Fruit fly (Drosophila melanogaster) whole organism, embryonic: ENCODE data around the gene Tango5.
A peak's percentile ranks its signal among the peaks of the same experiment; 100 is the strongest.

Source experiments
- Abd-B ChIP-seq: fragments of 200-800 bp; sonication (Bioruptor generic); optimal IDR thresholded peaks from 2 replicates; lab custom pipeline; 2018; ENCODE audit warnings: missing biosample characterization, mild to moderate bottlenecking, missing genetic modification characterization, moderate library complexity
- CG11560 ChIP-seq: fragments of 200-800 bp; sonication (Bioruptor generic); IDR thresholded peaks from 3 replicates; pipeline ENCODE4 v1.3.6; 2022; ENCODE audit warnings: missing biosample characterization, missing genetic modification characterization
- CG12071 ChIP-seq: fragments of 200-800 bp; sonication (Bioruptor generic); optimal IDR thresholded peaks from 3 replicates; lab custom pipeline; 2018; ENCODE audit warnings: missing biosample characterization, mild to moderate bottlenecking, missing genetic modification characterization
- CG12219 ChIP-seq: fragments of 200-800 bp; sonication (Bioruptor generic); optimal IDR thresholded peaks from 3 replicates; lab custom pipeline; 2018; ENCODE audit warnings: missing biosample characterization, mild to moderate bottlenecking, missing genetic modification characterization
- CG12659 ChIP-seq: fragments of 200-800 bp; sonication (Bioruptor generic); optimal IDR thresholded peaks from 3 replicates; lab custom pipeline; 2017; ENCODE audit warnings: mild to moderate bottlenecking, missing biosample characterization, missing genetic modification reagents, missing genetic modification characterization
- CG14667 ChIP-seq: fragments of 200-800 bp; sonication (Bioruptor generic); IDR thresholded peaks from 2 replicates; pipeline ENCODE4 v1.3.6; 2022; ENCODE audit warnings: missing biosample characterization, missing genetic modification characterization
- CG1602 ChIP-seq: fragments of 200-800 bp; sonication (Bioruptor generic); optimal IDR thresholded peaks from 3 replicates; lab custom pipeline; 2016; ENCODE audit warnings: missing biosample characterization, missing genetic modification characterization
- CG16813 ChIP-seq: fragments of 200-800 bp; sonication (Bioruptor generic); IDR thresholded peaks from 3 replicates; pipeline ENCODE4 v1.3.6; 2022; ENCODE audit warnings: missing biosample characterization, missing genetic modification characterization; ENCODE audit not compliant: partially characterized antibody
- CG16815 ChIP-seq: fragments of 200-800 bp; sonication (Bioruptor generic); optimal IDR thresholded peaks from 3 replicates; lab custom pipeline; 2017; ENCODE audit warnings: missing biosample characterization, mild to moderate bottlenecking, missing genetic modification characterization
- CG18011 ChIP-seq: fragments of 200-800 bp; sonication (Bioruptor generic); optimal IDR thresholded peaks from 2 replicates; lab custom pipeline; 2017; ENCODE audit warnings: missing biosample characterization, missing genetic modification characterization, mild to moderate bottlenecking, moderate library complexity, missing genotype
- CG18619 ChIP-seq: fragments of 200-800 bp; sonication (Bioruptor generic); optimal IDR thresholded peaks from 3 replicates; lab custom pipeline; 2017; ENCODE audit warnings: missing biosample characterization, mild to moderate bottlenecking, missing genetic modification characterization
- CG3065 ChIP-seq: fragments of 200-800 bp; sonication (Bioruptor generic); optimal IDR thresholded peaks from 2 replicates; lab custom pipeline; 2016; ENCODE audit warnings: missing biosample characterization, missing genetic modification characterization
- CG31224 ChIP-seq: fragments of 200-800 bp; sonication (Bioruptor generic); IDR thresholded peaks from 2 replicates; pipeline ENCODE4 v1.3.6; 2022; ENCODE audit warnings: missing biosample characterization, missing genetic modification characterization
- CG31441 ChIP-seq: fragments of 200-800 bp; sonication (Bioruptor generic); IDR thresholded peaks from 2 replicates; pipeline ENCODE4 v1.3.6; 2022; ENCODE audit warnings: missing biosample characterization, missing genetic modification characterization
- CG32767 ChIP-seq: fragments of 200-800 bp; sonication (Bioruptor generic); IDR thresholded peaks from 2 replicates; pipeline ENCODE4 v1.3.6; 2022; ENCODE audit warnings: missing biosample characterization, missing genetic modification characterization
- CG3407 ChIP-seq: fragments of 200-800 bp; sonication (Bioruptor generic); optimal IDR thresholded peaks from 2 replicates; lab custom pipeline; 2018; ENCODE audit warnings: missing biosample characterization, mild to moderate bottlenecking, missing genetic modification characterization
- CG34224 ChIP-seq: fragments of 200-800 bp; sonication (Bioruptor generic); IDR thresholded peaks from 3 replicates; pipeline ENCODE4 v1.3.6; 2022; ENCODE audit warnings: missing biosample characterization, missing genetic modification characterization; ENCODE audit not compliant: partially characterized antibody
- CG5245 ChIP-seq: fragments of 200-800 bp; sonication (Bioruptor generic); optimal IDR thresholded peaks from 3 replicates; lab custom pipeline; 2016; ENCODE audit warnings: missing biosample characterization, missing genetic modification characterization
- CG6854 ChIP-seq: fragments of 200-800 bp; sonication (Bioruptor generic); optimal IDR thresholded peaks from 3 replicates; lab custom pipeline; 2017; ENCODE audit warnings: missing biosample characterization, mild to moderate bottlenecking, missing genetic modification characterization
- CG7372 ChIP-seq: fragments of 200-800 bp; sonication (Bioruptor generic); IDR thresholded peaks from 2 replicates; pipeline ENCODE4 v1.3.6; 2022; ENCODE audit warnings: missing biosample characterization, missing genetic modification characterization
- CG8359 ChIP-seq: fragments of 200-800 bp; sonication (Bioruptor generic); optimal IDR thresholded peaks from 2 replicates; lab custom pipeline; 2017; ENCODE audit warnings: missing biosample characterization, mild to moderate bottlenecking, missing genetic modification characterization, borderline replicate concordance
- CG9215 ChIP-seq: fragments of 200-800 bp; sonication (Bioruptor generic); IDR thresholded peaks from 2 replicates; pipeline ENCODE4 v1.3.6; 2022; ENCODE audit warnings: missing biosample characterization, missing genetic modification characterization
- CTCF ChIP-seq: fragments of 200-800 bp; sonication (Bioruptor generic); optimal IDR thresholded peaks from 2 replicates; lab custom pipeline; 2017; ENCODE audit warnings: missing biosample characterization, mild to moderate bottlenecking, missing genetic modification characterization, moderate library complexity
- Dip2 ChIP-seq: fragments of 200-800 bp; sonication (Bioruptor generic); IDR thresholded peaks from 2 replicates; pipeline ENCODE4 v1.3.6; 2022; ENCODE audit warnings: missing biosample characterization, missing genetic modification characterization
- E2f1 ChIP-seq: fragments of 200-800 bp; sonication (Bioruptor generic); IDR thresholded peaks from 2 replicates; pipeline ENCODE4 v1.3.6; 2022; ENCODE audit warnings: missing biosample characterization, missing genetic modification characterization
- GATAe ChIP-seq: fragments of 200-800 bp; sonication (Bioruptor generic); conservative IDR thresholded peaks from 2 replicates; pipeline ENCODE4 v1.3.6; 2022; ENCODE audit warnings: missing biosample characterization, missing genetic modification characterization
- Jarid2 ChIP-seq: fragments of 200-800 bp; sonication (Bioruptor generic); optimal IDR thresholded peaks from 3 replicates; lab custom pipeline; 2017; ENCODE audit warnings: mild to moderate bottlenecking, missing biosample characterization, missing genetic modification reagents, missing genetic modification characterization
- Lim3 ChIP-seq: fragments of 200-800 bp; sonication (Bioruptor generic); IDR thresholded peaks from 2 replicates; pipeline ENCODE4 v1.3.6; 2022; ENCODE audit warnings: missing biosample characterization, missing genetic modification characterization
- MESR4 ChIP-seq: fragments of 200-800 bp; sonication (Bioruptor generic); optimal IDR thresholded peaks from 2 replicates; lab custom pipeline; 2018; ENCODE audit warnings: missing biosample characterization, mild to moderate bottlenecking, missing genetic modification characterization, moderate library complexity
- Mes4 ChIP-seq: fragments of 200-800 bp; sonication (Bioruptor generic); optimal IDR thresholded peaks from 2 replicates; lab custom pipeline; 2016; ENCODE audit warnings: missing biosample characterization, missing genetic modification characterization
- Oaz ChIP-seq: fragments of 200-800 bp; sonication (Bioruptor generic); IDR thresholded peaks from 2 replicates; pipeline ENCODE4 v1.3.6; 2022; ENCODE audit warnings: missing biosample characterization, missing genetic modification characterization
- Scr ChIP-seq: fragments of 200-800 bp; sonication (Bioruptor generic); IDR thresholded peaks from 2 replicates; pipeline ENCODE4 v1.3.6; 2022; ENCODE audit warnings: missing biosample characterization, missing genetic modification characterization; ENCODE audit not compliant: partially characterized antibody
- Sox100B ChIP-seq: fragments of 200-800 bp; sonication (Bioruptor generic); optimal IDR thresholded peaks from 3 replicates; lab custom pipeline; 2018; ENCODE audit warnings: missing biosample characterization, mild to moderate bottlenecking, missing genetic modification characterization
- cas ChIP-seq: fragments of 200-800 bp; sonication (Bioruptor generic); IDR thresholded peaks from 2 replicates; pipeline ENCODE4 v1.3.6; 2022; ENCODE audit warnings: missing biosample characterization, missing genetic modification characterization
- crc ChIP-seq: fragments of 200-800 bp; sonication (Bioruptor generic); optimal IDR thresholded peaks from 2 replicates; lab custom pipeline; 2016; ENCODE audit warnings: missing biosample characterization, missing genetic modification characterization
- emc ChIP-seq: fragments of 200-800 bp; sonication (Bioruptor generic); optimal IDR thresholded peaks from 2 replicates; lab custom pipeline; 2016; ENCODE audit warnings: missing biosample characterization, missing genetic modification characterization
- ftz-f1 ChIP-seq: fragments of 200-800 bp; sonication (Bioruptor generic); optimal IDR thresholded peaks from 2 replicates; lab custom pipeline; 2016; ENCODE audit warnings: missing biosample characterization, missing genetic modification characterization
- gem ChIP-seq: fragments of 200-800 bp; sonication (Bioruptor generic); optimal IDR thresholded peaks from 2 replicates; lab custom pipeline; 2019; ENCODE audit warnings: missing biosample characterization, mild to moderate bottlenecking, missing genetic modification characterization, moderate library complexity
- grau ChIP-seq: fragments of 200-800 bp; optimal IDR thresholded peaks from 3 replicates; lab custom pipeline; 2019; ENCODE audit warnings: missing biosample characterization, mild to moderate bottlenecking, missing genetic modification characterization, moderate library complexity
- jing ChIP-seq: fragments of 200-800 bp; sonication (Bioruptor generic); optimal IDR thresholded peaks from 2 replicates; lab custom pipeline; 2018; ENCODE audit warnings: missing biosample characterization, mild to moderate bottlenecking, missing genetic modification characterization
- nom ChIP-seq: fragments of 200-800 bp; sonication (Bioruptor generic); optimal IDR thresholded peaks from 2 replicates; lab custom pipeline; 2017; ENCODE audit warnings: missing biosample characterization, missing genetic modification characterization, mild to moderate bottlenecking, moderate library complexity, missing genetic modification reagents
- sc ChIP-seq, 3 experiments: fragments of >200 bp in 2 of 3; fragments of 200-800 bp in 1 of 3; sonication (Bioruptor generic) in 1 of 3; optimal IDR thresholded peaks; 2 replicates in 2 of 3; 3 replicates in 1 of 3; lab custom pipeline; 2017; ENCODE audit warnings: mild to moderate bottlenecking in 1 of 3, missing biosample characterization in 1 of 3, missing genetic modification characterization in 1 of 3, missing genetic modification reagents in 1 of 3
- schlank ChIP-seq: fragments of 200-800 bp; sonication (Bioruptor generic); optimal IDR thresholded peaks from 2 replicates; lab custom pipeline; 2018; ENCODE audit warnings: missing biosample characterization, mild to moderate bottlenecking, missing genetic modification characterization
- sr ChIP-seq: fragments of 200-800 bp; sonication (Bioruptor generic); IDR thresholded peaks from 3 replicates; pipeline ENCODE4 v1.3.6; 2022; ENCODE audit warnings: missing biosample characterization, missing genetic modification characterization
- ssp ChIP-seq: fragments of 200-800 bp; sonication (Bioruptor generic); IDR thresholded peaks from 2 replicates; pipeline ENCODE4 v1.3.6; 2022; ENCODE audit warnings: missing biosample characterization, missing genetic modification characterization
- ttk ChIP-seq: fragments of 200-800 bp; sonication (Bioruptor generic); IDR thresholded peaks from 2 replicates; pipeline ENCODE4 v2.1.2; 2022; ENCODE audit warnings: missing biosample characterization, missing genetic modification characterization
- wdn ChIP-seq: fragments of 200-800 bp; sonication (Bioruptor generic); IDR thresholded peaks from 2 replicates; pipeline ENCODE4 v1.3.6; 2022; ENCODE audit warnings: missing biosample characterization, missing genetic modification characterization
- wek ChIP-seq: fragments of 200-800 bp; sonication (Bioruptor generic); optimal IDR thresholded peaks from 3 replicates; lab custom pipeline; 2018; ENCODE audit warnings: missing biosample characterization, mild to moderate bottlenecking, missing genetic modification characterization, moderate library complexity

Gene Tango5

dm6 chrX:10771856-10772592 lies 7.8 kb upstream of the Tango5 start, which contains the start of gene CG15211 (continued):
- TF ChIP-seq CG12659 (GFP tag; lab: Kevin White, UChicago) (peak; percentile 83), ssp (GFP tag; lab: Robert Waterston, UW) (peak; percentile 49), CG34224 (GFP tag; lab: Robert Waterston, UW) (peak; percentile 54; the same call in 2 of the 3 replicates), E2f1 (peak; percentile 66), CG9215 (peak; percentile 35; the same call in 1 of the 2 replicates), CTCF (GFP tag; lab: Kevin White, UChicago) (peak; percentile 0), CG18619 (GFP tag; lab: Kevin White, UChicago) (peak; percentile 67), Lim3 (no peak), GATAe (no peak), CG14667 (GFP tag; lab: Robert Waterston, UW) (0 out of 2 replicates have a peak, but pooled peaks have one; percentile 21), CG12071 (GFP tag; lab: Kevin White, UChicago) (no peak), Dip2 (no peak), crc (GFP tag; lab: Kevin White, UChicago) (no peak), Abd-B (peak; percentile 53), Jarid2 (GFP tag; lab: Kevin White, UChicago) (peak; percentile 43), Sox100B (peak; percentile 85), CG1602 (GFP tag; lab: Kevin White, UChicago) (peak; percentile 54), CG18011 (GFP tag; lab: Kevin White, UChicago) (no peak), CG3407 (peak; percentile 64), MESR4 (GFP tag; lab: Kevin White, UChicago) (no peak), CG7372 (GFP tag; lab: Robert Waterston, UW) (peak; percentile 87), CG31224 (GFP tag; lab: Robert Waterston, UW) (peak; percentile 64), wek (GFP tag; lab: Kevin White, UChicago) (no peak)

- no peak for TF ChIP-seq CG16815 (GFP tag; lab: Kevin White, UChicago)
- TF ChIP-seq jing (GFP tag; lab: Kevin White, UChicago) = no peak
- no peak for TF ChIP-seq sr (GFP tag; lab: Robert Waterston, UW)
- no peak for TF ChIP-seq CG8359
- TF ChIP-seq Scr (GFP tag; lab: Robert Waterston, UW) = peak; percentile 75
- TF ChIP-seq gem = no peak
- no peak for TF ChIP-seq ftz-f1 (GFP tag; lab: Kevin White, UChicago)
- peak; percentile 29 for TF ChIP-seq Mes4
- TF ChIP-seq CG3407 = no peak
- TF ChIP-seq sc (optimal IDR thresholded peaks at IDR 0.05; lab: Kevin White, UChicago) = no peak
- TF ChIP-seq sc (GFP tag; optimal IDR thresholded peaks at IDR 0.05; lab: Kevin White, UChicago) = no peak
- TF ChIP-seq nom = no peak
- TF ChIP-seq CG12219 = no peak
- 0 out of 2 replicates have a peak, but pooled peaks have one; percentile 22 for TF ChIP-seq CG31441 (GFP tag; lab: Robert Waterston, UW)
- TF ChIP-seq CG32767 (GFP tag; lab: Robert Waterston, UW) = no peak
- no peak for TF ChIP-seq CG5245 (GFP tag; lab: Kevin White, UChicago)
- TF ChIP-seq CG3065 (GFP tag; lab: Kevin White, UChicago) = no peak
- TF ChIP-seq CG7372 (GFP tag; lab: Robert Waterston, UW) = no peak
- TF ChIP-seq ttk (GFP tag; lab: Robert Waterston, UW) = no peak
- no peak for TF ChIP-seq Oaz (GFP tag; lab: Robert Waterston, UW)
- peak; percentile 77 for TF ChIP-seq CG16813 (GFP tag; lab: Robert Waterston, UW)
- no peak for TF ChIP-seq CG6854
- TF ChIP-seq CG11560 (tag; lab: Robert Waterston, UW) = peak; percentile 84; the same call in 2 of the 3 replicates
- TF ChIP-seq cas (GFP tag; lab: Robert Waterston, UW) = no peak
- TF ChIP-seq schlank (tag; lab: Kevin White, UChicago) = no peak
- TF ChIP-seq emc (GFP tag; lab: Kevin White, UChicago) = peak; percentile 25
- no peak for TF ChIP-seq wdn (GFP tag; lab: Robert Waterston, UW)
- peak; percentile 18 for TF ChIP-seq grau (tag; lab: Kevin White, UChicago)
Observed at dm6 chrX:10768043-10768674, 3.9 kb upstream of the Tango5 start, which contains the start of the genes Atg8a and BTBD9. Gene Atg8a, minus strand, starts transcription at chrX:10768338. Gene BTBD9, plus strand, starts transcription at chrX:10768537.
